Fruit fly (Drosophila melanogaster) whole organism, embryonic: Measurements from ENCODE around the gene Efhc1.1.
A peak's percentile ranks its signal among the peaks of the same experiment; 100 is the strongest.

Source experiments
- B-H2 ChIP-seq: fragments of 200-800 bp; sonication (Bioruptor generic); optimal IDR thresholded peaks from 2 replicates; lab custom pipeline; 2018; ENCODE audit warnings: missing biosample characterization, mild to moderate bottlenecking, missing genetic modification characterization
- Bdp1 ChIP-seq: fragments of 200-800 bp; sonication (Bioruptor generic); optimal IDR thresholded peaks from 3 replicates; lab custom pipeline; 2016; ENCODE audit warnings: missing biosample characterization, missing genetic modification characterization
- Blimp-1 ChIP-seq: fragments of 200-800 bp; sonication (Bioruptor generic); optimal IDR thresholded peaks from 3 replicates; lab custom pipeline; 2018; ENCODE audit warnings: missing biosample characterization, missing genetic modification characterization, mild to moderate bottlenecking, moderate library complexity, missing genetic modification reagents
- CG11504 ChIP-seq: fragments of 200-800 bp; sonication (Bioruptor generic); optimal IDR thresholded peaks from 3 replicates; lab custom pipeline; 2019; ENCODE audit warnings: missing biosample characterization, mild to moderate bottlenecking, missing genetic modification characterization, moderate library complexity
- CG12769 ChIP-seq: fragments of 200-800 bp; sonication (Bioruptor generic); optimal IDR thresholded peaks from 2 replicates; lab custom pipeline; 2019; ENCODE audit warnings: missing biosample characterization, mild to moderate bottlenecking, missing genetic modification characterization, moderate library complexity
- CG13287 ChIP-seq: fragments of 200-800 bp; sonication (Bioruptor generic); IDR thresholded peaks from 2 replicates; pipeline ENCODE4 v1.3.6; 2022; ENCODE audit warnings: missing biosample characterization, missing genetic modification characterization; ENCODE audit not compliant: partially characterized antibody
- CG13624 ChIP-seq: fragments of 200-800 bp; sonication (Bioruptor generic); optimal IDR thresholded peaks from 2 replicates; lab custom pipeline; 2016; ENCODE audit warnings: missing biosample characterization, missing genetic modification characterization
- CG15514 ChIP-seq: fragments of 200-800 bp; sonication (Bioruptor generic); optimal IDR thresholded peaks from 3 replicates; lab custom pipeline; 2017; ENCODE audit warnings: missing biosample characterization, missing genetic modification characterization, mild to moderate bottlenecking, moderate library complexity, missing genetic modification reagents
- CG1647 ChIP-seq: fragments of 200-800 bp; sonication (Bioruptor generic); optimal IDR thresholded peaks from 3 replicates; lab custom pipeline; 2016; ENCODE audit warnings: missing biosample characterization, missing genetic modification characterization
- CG17829 ChIP-seq: fragments of 200-800 bp; optimal IDR thresholded peaks from 2 replicates; lab custom pipeline; 2019; ENCODE audit warnings: missing biosample characterization, mild to moderate bottlenecking, missing genetic modification characterization, moderate library complexity
- CG1832 ChIP-seq: fragments of 200-800 bp; sonication (Bioruptor generic); optimal IDR thresholded peaks from 2 replicates; lab custom pipeline; 2017; ENCODE audit warnings: missing biosample characterization, mild to moderate bottlenecking, missing genetic modification characterization, inconsistent platforms
- CG2202 ChIP-seq: fragments of 200-800 bp; sonication (Bioruptor generic); optimal IDR thresholded peaks from 2 replicates; lab custom pipeline; 2018; ENCODE audit warnings: missing biosample characterization, mild to moderate bottlenecking, missing genetic modification characterization
- CG30431 ChIP-seq: fragments of 200-800 bp; sonication (Bioruptor generic); optimal IDR thresholded peaks from 2 replicates; lab custom pipeline; 2017; ENCODE audit warnings: missing biosample characterization, missing genetic modification characterization
- CG34376 ChIP-seq: fragments of 200-800 bp; sonication (Bioruptor generic); optimal IDR thresholded peaks from 2 replicates; lab custom pipeline; 2018; ENCODE audit warnings: missing biosample characterization, mild to moderate bottlenecking, missing genetic modification characterization
- CG4707 ChIP-seq: fragments of 200-800 bp; sonication (Bioruptor generic); optimal IDR thresholded peaks from 2 replicates; lab custom pipeline; 2018; ENCODE audit warnings: missing biosample characterization, mild to moderate bottlenecking, missing genetic modification characterization, moderate library complexity
- CG6689 ChIP-seq: fragments of 200-800 bp; sonication (Bioruptor generic); IDR thresholded peaks from 2 replicates; pipeline ENCODE4 v1.3.6; 2022; ENCODE audit warnings: missing biosample characterization, missing genetic modification characterization
- CG7271 ChIP-seq: fragments of 200-800 bp; sonication (Bioruptor generic); optimal IDR thresholded peaks from 2 replicates; lab custom pipeline; 2018; ENCODE audit warnings: missing biosample characterization, mild to moderate bottlenecking, missing genetic modification characterization, moderate library complexity
- CG7357 ChIP-seq: fragments of 200-800 bp; sonication (Bioruptor generic); IDR thresholded peaks from 3 replicates; pipeline ENCODE4 v1.3.6; 2022; ENCODE audit warnings: missing biosample characterization, missing genetic modification characterization
- CG9876 ChIP-seq: fragments of 200-800 bp; sonication (Bioruptor generic); optimal IDR thresholded peaks from 2 replicates; lab custom pipeline; 2016; ENCODE audit warnings: missing biosample characterization, missing genetic modification characterization
- CoRest ChIP-seq: fragments of 200-800 bp; sonication (Bioruptor generic); optimal IDR thresholded peaks from 3 replicates; lab custom pipeline; 2018; ENCODE audit warnings: missing biosample characterization, mild to moderate bottlenecking, missing genetic modification characterization, moderate library complexity
- CrebB ChIP-seq: fragments of 200-800 bp; sonication (Bioruptor generic); optimal IDR thresholded peaks from 3 replicates; lab custom pipeline; 2018; ENCODE audit warnings: missing biosample characterization, mild to moderate bottlenecking, missing genetic modification characterization
- D19A ChIP-seq: fragments of 200-800 bp; optimal IDR thresholded peaks from 3 replicates; lab custom pipeline; 2019; ENCODE audit warnings: missing biosample characterization, mild to moderate bottlenecking, missing genetic modification characterization, moderate library complexity
- HLH4C ChIP-seq: fragments of 200-800 bp; sonication (Bioruptor generic); IDR thresholded peaks from 3 replicates; pipeline ENCODE4 v1.3.6; 2022; ENCODE audit warnings: missing biosample characterization, missing genetic modification characterization; ENCODE audit not compliant: partially characterized antibody
- HLHmδ ChIP-seq: fragments of 200-800 bp; sonication (Bioruptor generic); optimal IDR thresholded peaks from 2 replicates; lab custom pipeline; 2018; ENCODE audit warnings: missing biosample characterization, mild to moderate bottlenecking, missing genetic modification characterization, moderate library complexity
- Med ChIP-seq: fragments of 200-800 bp; sonication (Bioruptor generic); peaks from one replicate; lab custom pipeline; 2016; ENCODE audit warnings: missing biosample characterization, missing genetic modification characterization, mild to moderate bottlenecking, inconsistent platforms, moderate library complexity
- Nf-YC ChIP-seq: fragments of 200-800 bp; optimal IDR thresholded peaks from 3 replicates; lab custom pipeline; 2019; ENCODE audit warnings: missing biosample characterization, mild to moderate bottlenecking, missing genetic modification characterization, moderate library complexity
- Sox102F ChIP-seq: fragments of 200-800 bp; sonication (Bioruptor generic); optimal IDR thresholded peaks from 2 replicates; lab custom pipeline; 2018; ENCODE audit warnings: missing biosample characterization, mild to moderate bottlenecking, missing genetic modification characterization, moderate library complexity
- Trl ChIP-seq, 3 experiments: fragments of >200 bp in 2 of 3; fragments of 200-800 bp in 1 of 3; sonication (Bioruptor generic) in 1 of 3; optimal IDR thresholded peaks; 2 replicates in 1 of 3; 3 replicates in 2 of 3; lab custom pipeline; 2016 to 2017; ENCODE audit warnings: missing biosample characterization in 1 of 3, missing genetic modification characterization in 1 of 3
- ab ChIP-seq: fragments of 200-800 bp; sonication (Bioruptor generic); optimal IDR thresholded peaks from 2 replicates; lab custom pipeline; 2016; ENCODE audit warnings: missing biosample characterization, missing genetic modification characterization
- abd-A ChIP-seq: fragments of 200-800 bp; sonication (Bioruptor generic); optimal IDR thresholded peaks from 3 replicates; lab custom pipeline; 2019; ENCODE audit warnings: missing biosample characterization, mild to moderate bottlenecking, missing genetic modification characterization, moderate library complexity
- ac ChIP-seq: fragments of 200-800 bp; sonication (Bioruptor generic); optimal IDR thresholded peaks from 3 replicates; lab custom pipeline; 2017; ENCODE audit warnings: missing biosample characterization, mild to moderate bottlenecking, missing genetic modification characterization
- amos ChIP-seq: fragments of 200-800 bp; sonication (Bioruptor generic); IDR thresholded peaks from 2 replicates; pipeline ENCODE4 v1.3.6; 2022; ENCODE audit warnings: missing biosample characterization, missing genetic modification characterization; ENCODE audit not compliant: partially characterized antibody
- cg ChIP-seq: fragments of 200-800 bp; sonication (Bioruptor generic); optimal IDR thresholded peaks from 3 replicates; lab custom pipeline; 2019; ENCODE audit warnings: missing biosample characterization, mild to moderate bottlenecking, missing genetic modification characterization, moderate library complexity
- chinmo ChIP-seq: fragments of 200-800 bp; sonication (Bioruptor generic); IDR thresholded peaks from 4 replicates; pipeline ENCODE4 v1.3.6; 2022; ENCODE audit warnings: missing biosample characterization, missing genetic modification characterization; ENCODE audit not compliant: partially characterized antibody
- chm ChIP-seq: fragments of 200-800 bp; sonication (Bioruptor generic); IDR thresholded peaks from 2 replicates; pipeline ENCODE4 v1.3.6; 2022; ENCODE audit warnings: missing biosample characterization, missing genetic modification characterization
- da ChIP-seq: fragments of 200-800 bp; sonication (Bioruptor generic); optimal IDR thresholded peaks from 2 replicates; lab custom pipeline; 2016; ENCODE audit warnings: missing biosample characterization, missing genetic modification characterization
- eve ChIP-seq, 2 experiments: fragments of >200 bp; optimal IDR thresholded peaks; 2 replicates each; lab custom pipeline; 2017; ENCODE audit warnings: missing biosample characterization in 2 of 2, missing genetic modification characterization in 2 of 2
- ham ChIP-seq: fragments of 200-800 bp; sonication (Bioruptor generic); IDR thresholded peaks from 2 replicates; pipeline ENCODE4 v1.3.6; 2022; ENCODE audit warnings: missing biosample characterization, missing genetic modification characterization
- insv ChIP-seq, 2 experiments: fragments of 200-800 bp; sonication (Bioruptor generic); optimal IDR thresholded peaks; 3 replicates each; lab custom pipeline; 2016 to 2018; ENCODE audit warnings: missing biosample characterization in 2 of 2, missing genetic modification characterization in 2 of 2
- lbe ChIP-seq: fragments of 200-800 bp; sonication (Bioruptor generic); optimal IDR thresholded peaks from 2 replicates; lab custom pipeline; 2016; ENCODE audit warnings: missing biosample characterization, mild to moderate bottlenecking, missing genetic modification characterization
- lola ChIP-seq, 3 experiments: fragments of >200 bp in 2 of 3; fragments of 200-800 bp in 1 of 3; sonication (Bioruptor generic) in 1 of 3; optimal IDR thresholded peaks; 2 replicates each; lab custom pipeline; 2017 to 2019; ENCODE audit warnings: missing biosample characterization in 3 of 3, missing genetic modification characterization in 3 of 3, mild to moderate bottlenecking in 1 of 3, moderate library complexity in 1 of 3
- nom ChIP-seq: fragments of 200-800 bp; sonication (Bioruptor generic); optimal IDR thresholded peaks from 2 replicates; lab custom pipeline; 2017; ENCODE audit warnings: missing biosample characterization, missing genetic modification characterization, mild to moderate bottlenecking, moderate library complexity, missing genetic modification reagents
- pros ChIP-seq: fragments of 200-800 bp; sonication (Bioruptor generic); optimal IDR thresholded peaks from 3 replicates; lab custom pipeline; 2019; ENCODE audit warnings: missing biosample characterization, mild to moderate bottlenecking, missing genetic modification characterization, moderate library complexity
- sd ChIP-seq: fragments of 200-800 bp; sonication (Bioruptor generic); optimal IDR thresholded peaks from 3 replicates; lab custom pipeline; 2018; ENCODE audit warnings: missing biosample characterization, mild to moderate bottlenecking, missing genetic modification characterization, moderate library complexity
- sens ChIP-seq: fragments of 200-800 bp; sonication (Bioruptor generic); peaks from one replicate; lab custom pipeline; 2016; ENCODE audit warnings: missing biosample characterization, missing genetic modification characterization
- sug ChIP-seq: fragments of 200-800 bp; optimal IDR thresholded peaks from 2 replicates; lab custom pipeline; 2019; ENCODE audit warnings: missing biosample characterization, mild to moderate bottlenecking, missing genetic modification characterization, moderate library complexity
- trh ChIP-seq: fragments of 200-800 bp; sonication (Bioruptor generic); optimal IDR thresholded peaks from 2 replicates; lab custom pipeline; 2016; ENCODE audit warnings: missing biosample characterization, missing genetic modification characterization
- tx ChIP-seq: fragments of 200-800 bp; sonication (Bioruptor generic); optimal IDR thresholded peaks from 2 replicates; lab custom pipeline; 2016; ENCODE audit warnings: missing biosample characterization, missing genetic modification characterization
- z ChIP-seq: fragments of 200-800 bp; sonication (Bioruptor generic); IDR thresholded peaks from 3 replicates; pipeline ENCODE4 v1.3.6; 2022; ENCODE audit warnings: missing biosample characterization, missing genetic modification characterization

The Efhc1.1 gene

DNA sequence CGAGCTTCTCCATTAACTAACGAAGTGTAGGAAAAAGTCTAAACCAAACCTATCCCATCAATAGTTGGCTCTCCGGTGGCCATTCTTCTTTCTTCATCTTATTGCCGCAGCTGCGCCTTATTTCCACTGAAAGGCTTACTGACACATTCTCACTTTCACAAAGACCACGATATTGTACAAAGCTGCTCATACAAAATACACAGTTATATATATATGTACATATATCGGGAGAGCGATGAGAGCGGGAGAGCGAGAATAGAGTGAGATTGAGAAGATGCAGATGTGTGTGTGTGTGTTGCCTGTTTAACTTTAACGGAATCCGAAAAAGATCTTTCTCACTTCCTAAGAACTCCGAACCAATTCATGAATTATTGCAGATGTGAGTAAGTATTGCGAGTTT, 29.7 kb upstream of the Efhc1.1 start (continued):
- TF ChIP-seq CG12769: peak; percentile 50
- TF ChIP-seq CG4707 (GFP tag; lab: Kevin White, UChicago): no peak
- peak; percentile 75; the same call in 1 of the 4 replicates for TF ChIP-seq chinmo (GFP tag; lab: Robert Waterston, UW)
- TF ChIP-seq CG34376: no peak
- peak; percentile 20 for TF ChIP-seq nom
- peak; percentile 20 for TF ChIP-seq abd-A (tag; lab: Kevin White, UChicago)
- TF ChIP-seq CG1647: no peak
- no peak for TF ChIP-seq CG9876 (GFP tag; lab: Kevin White, UChicago)
- TF ChIP-seq D19A (tag; lab: Kevin White, UChicago): peak; percentile 10
- TF ChIP-seq sd (tag; lab: Kevin White, UChicago): peak; percentile 66
- no peak for TF ChIP-seq da (GFP tag; lab: Kevin White, UChicago)
- TF ChIP-seq CG7357: 0 out of 3 replicates have a peak, but pooled peaks have one; percentile 14
- TF ChIP-seq Trl (optimal IDR thresholded peaks at IDR 0.05; lab: Kevin White, UChicago): peak; percentile 85 to 90
- no peak for TF ChIP-seq Trl (GFP tag; optimal IDR thresholded peaks at IDR 0.05; lab: Kevin White, UChicago)
- TF ChIP-seq cg (GFP tag; lab: Kevin White, UChicago): peak; percentile 93
- TF ChIP-seq insv (GFP tag; optimal IDR thresholded peaks at IDR 0.05; lab: Kevin White, UChicago): peak in 1 of 2 experiments; percentile 5
- TF ChIP-seq z (GFP tag; lab: Robert Waterston, UW): 0 out of 3 replicates have a peak, but pooled peaks have one; percentile 58
- peak; percentile 61 for TF ChIP-seq pros
- TF ChIP-seq HLH4C (GFP tag; lab: Robert Waterston, UW): no peak
- TF ChIP-seq CG13287 (GFP tag; lab: Robert Waterston, UW): 0 out of 2 replicates have a peak, but pooled peaks have one; percentile 11
- peak; percentile 33 for TF ChIP-seq Blimp-1 (GFP tag; lab: Kevin White, UChicago)
- TF ChIP-seq CoRest (tag; lab: Kevin White, UChicago): no peak
- TF ChIP-seq lbe (GFP tag; lab: Kevin White, UChicago): peak; percentile 62

DNA sequence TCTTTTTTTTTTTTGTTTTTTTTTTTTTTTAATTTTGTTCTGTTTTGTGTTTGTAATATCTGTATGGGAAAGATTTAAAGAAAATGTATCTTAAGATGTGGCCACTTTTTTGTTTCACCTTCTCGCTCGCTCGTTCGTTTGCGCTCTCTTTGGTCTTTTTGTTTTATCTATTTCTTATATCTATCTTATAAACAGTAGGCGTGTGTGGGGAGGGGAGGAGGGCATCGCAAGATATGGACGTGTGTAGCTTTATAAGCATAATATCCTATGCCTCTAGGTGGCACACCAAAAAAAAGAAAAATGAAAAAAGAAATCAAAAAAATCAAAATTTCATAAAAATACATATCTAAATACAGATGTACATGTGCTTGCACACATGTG, 29.1 kb upstream of the Efhc1.1 start:
- TF ChIP-seq lola (GFP tag; optimal IDR thresholded peaks at IDR 0.05; lab: Kevin White, UChicago) (peak in 1 of 3 experiments; percentile 22), ham (GFP tag; lab: Robert Waterston, UW) (no peak), Bdp1 (GFP tag; lab: Kevin White, UChicago) (no peak), CrebB (tag; lab: Kevin White, UChicago) (no peak), CG6689 (no peak), B-H2 (GFP tag; lab: Kevin White, UChicago) (no peak), ac (GFP tag; lab: Kevin White, UChicago) (no peak), Nf-YC (tag; lab: Kevin White, UChicago) (no peak), sens (peak; percentile 68), CG7271 (tag; lab: Kevin White, UChicago) (no peak), Med (GFP tag; lab: Kevin White, UChicago) (peak; percentile 71), CG17829 (tag; lab: Kevin White, UChicago) (no peak), eve (GFP tag; optimal IDR thresholded peaks at IDR 0.05; lab: Kevin White, UChicago) (peak in 1 of 2 experiments; percentile 14), CG2202 (tag; lab: Kevin White, UChicago) (no peak), trh (GFP tag; lab: Kevin White, UChicago) (no peak), HLHmδ (GFP tag; lab: Kevin White, UChicago) (no peak), CG30431 (no peak), tx (GFP tag; lab: Kevin White, UChicago) (no peak), sug (tag; lab: Kevin White, UChicago) (no peak), amos (no peak), CG1832 (GFP tag; lab: Kevin White, UChicago) (no peak), CG11504 (tag; lab: Kevin White, UChicago) (no peak), CG13624 (GFP tag; lab: Kevin White, UChicago) (no peak), abd-A (tag; lab: Kevin White, UChicago) (no peak), CG15514 (GFP tag; lab: Kevin White, UChicago) (no peak), ab (GFP tag; lab: Kevin White, UChicago) (no peak), lbe (GFP tag; lab: Kevin White, UChicago) (no peak), Sox102F (no peak), chm (GFP tag; lab: Robert Waterston, UW) (no peak)
